Fruit fly (Drosophila melanogaster): ENCODE data around the gene Wdr81.

Wdr81 gene

dm6 chr2L:12026458-12027431, 6.0 kb upstream of the Wdr81 start (continued):
- TF ChIP-seq MBD-R2 (GFP tag; IDR thresholded peaks at IDR 0.05): no peak; the same call in 1 of the 2 replicates
- 0 out of 2 replicates have a peak, but pooled peaks have one; percentile 30 for TF ChIP-seq CG32767 (GFP tag; IDR thresholded peaks at IDR 0.05)
- peak; percentile 31 for TF ChIP-seq CG13123 (GFP tag; optimal IDR thresholded peaks at IDR 0.05)
- peak; percentile 24 for TF ChIP-seq Fer3 (tag; optimal IDR thresholded peaks at IDR 0.05)
- peak in 1 of 2 experiments; percentile 37 for TF ChIP-seq Pdp1 (GFP tag; optimal IDR thresholded peaks at IDR 0.05)
- TF ChIP-seq ap (GFP tag; IDR thresholded peaks at IDR 0.05): no peak
- peak; percentile 57 for TF ChIP-seq Ptx1 (GFP tag; IDR thresholded peaks at IDR 0.05)
- TF ChIP-seq hth (optimal IDR thresholded peaks at IDR 0.05): no peak
- no peak for TF ChIP-seq rib (GFP tag; IDR thresholded peaks at IDR 0.05)
- TF ChIP-seq pita (GFP tag; optimal IDR thresholded peaks at IDR 0.05): no peak
- TF ChIP-seq sim (GFP tag; IDR thresholded peaks at IDR 0.05): no peak
- TF ChIP-seq CG17568 (GFP tag; optimal IDR thresholded peaks at IDR 0.05): no peak
- TF ChIP-seq CG8089 (GFP tag; optimal IDR thresholded peaks at IDR 0.05): no peak
- TF ChIP-seq CG8924 (tag; optimal IDR thresholded peaks at IDR 0.05): peak; percentile 78
- TF ChIP-seq Hmr (GFP tag; optimal IDR thresholded peaks at IDR 0.05): peak; percentile 64
- TF ChIP-seq CG17385 (GFP tag; optimal IDR thresholded peaks at IDR 0.05): peak; percentile 59
- TF ChIP-seq CG30020 (tag; optimal IDR thresholded peaks at IDR 0.05): peak; percentile 11
- peak; percentile 15 for TF ChIP-seq pnt (GFP tag; optimal IDR thresholded peaks at IDR 0.05)
- TF ChIP-seq btn (GFP tag; optimal IDR thresholded peaks at IDR 0.05): peak; percentile 13
- TF ChIP-seq Meics (GFP tag; optimal IDR thresholded peaks at IDR 0.05): peak; percentile 68
- no peak for TF ChIP-seq Tbp (GFP tag; optimal IDR thresholded peaks at IDR 0.05)
- TF ChIP-seq lab (GFP tag; optimal IDR thresholded peaks at IDR 0.05): no peak
- TF ChIP-seq CG32532 (GFP tag; IDR thresholded peaks at IDR 0.05): peak; percentile 53
- no peak for TF ChIP-seq CG4282 (GFP tag; optimal IDR thresholded peaks at IDR 0.05)
- TF ChIP-seq CG12744 (GFP tag; optimal IDR thresholded peaks at IDR 0.05): no peak
- TF ChIP-seq hkb (optimal IDR thresholded peaks at IDR 0.05): no peak
- TF ChIP-seq hkb (GFP tag; IDR thresholded peaks at IDR 0.05): 0 out of 2 replicates have a peak, but pooled peaks have one; percentile 21
- no peak for TF ChIP-seq CG17186 (GFP tag; optimal IDR thresholded peaks at IDR 0.05)
- TF ChIP-seq run (tag; optimal IDR thresholded peaks at IDR 0.05): no peak
- TF ChIP-seq nerfin-1 (tag; optimal IDR thresholded peaks at IDR 0.05): peak; percentile 3
- 0 out of 3 replicates have a peak, but pooled peaks have one; percentile 31 for TF ChIP-seq CG2889 (GFP tag; IDR thresholded peaks at IDR 0.05)
- TF ChIP-seq CG15073 (GFP tag; optimal IDR thresholded peaks at IDR 0.05): peak; percentile 28
- peak; percentile 12 for TF ChIP-seq da (GFP tag; optimal IDR thresholded peaks at IDR 0.05)
- peak; percentile 3 for TF ChIP-seq Dp (GFP tag; optimal IDR thresholded peaks at IDR 0.05)
- TF ChIP-seq Dad (GFP tag; optimal IDR thresholded peaks at IDR 0.05): no peak
- peak; percentile 47; the same call in 1 of the 2 replicates for TF ChIP-seq CG17328 (GFP tag; IDR thresholded peaks at IDR 0.05)
- no peak for TF ChIP-seq insv (GFP tag; optimal IDR thresholded peaks at IDR 0.05)
- TF ChIP-seq ATbp (GFP tag; optimal IDR thresholded peaks at IDR 0.05): peak; percentile 41
- no peak for TF ChIP-seq kay (GFP tag; optimal IDR thresholded peaks at IDR 0.05)
- peak; percentile 35 for TF ChIP-seq Gug (GFP tag; IDR thresholded peaks at IDR 0.05)
- TF ChIP-seq Optix (GFP tag; IDR thresholded peaks at IDR 0.05): peak; percentile 32; the same call in 1 of the 3 replicates
- no peak for TF ChIP-seq CG8765 (GFP tag; IDR thresholded peaks at IDR 0.05)
- TF ChIP-seq BEAF-32 (GFP tag; optimal IDR thresholded peaks at IDR 0.05): peak; percentile 16
- no peak; the same call in 1 of the 2 replicates for TF ChIP-seq vvl (GFP tag; IDR thresholded peaks at IDR 0.05)
- TF ChIP-seq CG16779 (GFP tag; IDR thresholded peaks at IDR 0.05): no peak
- TF ChIP-seq CG8944 (GFP tag; optimal IDR thresholded peaks at IDR 0.05): peak; percentile 37
- peak; percentile 54 for TF ChIP-seq Max (GFP tag; optimal IDR thresholded peaks at IDR 0.05)
- TF ChIP-seq CG33557 (GFP tag; optimal IDR thresholded peaks at IDR 0.05): no peak
- peak; percentile 36 for TF ChIP-seq D19A (tag; optimal IDR thresholded peaks at IDR 0.05)
